Worm (Caenorhabditis elegans) whole organism, dauer: ENCODE data around the gene Y54G2A.13.
"Not testable (repeated sequence)": the region's sequence is repeated elsewhere in the genome, so short reads cannot be mapped to it uniquely, and the experiment has no call there.

Experiments
- unc-62 ChIP-seq: sonication (generic microtip); optimal IDR thresholded peaks from 2 replicates; lab custom pipeline; 2017; ENCODE audit warnings: missing biosample characterization, missing genetic modification reagents, missing genetic modification characterization

The Y54G2A.13 gene

ce11 chrIV:2825460-2826103 lies 6.0 kb upstream of the Y54G2A.13 start:
- no peak for TF ChIP-seq unc-62 (GFP tag; lab: Kevin White, UChicago)

ce11 chrIV:2823446-2823845 lies 3.9 kb upstream of the Y54G2A.13 start, which contains the start of gene clec-80:
clec-80 (plus strand) TSS chrIV:2823746.
- TF ChIP-seq unc-62 (GFP tag; lab: Kevin White, UChicago), result no peak

- TF ChIP-seq unc-62 (GFP tag; lab: Kevin White, UChicago), result no peak
Measured at ce11 chrIV:2820408-2820807, 875 bp upstream of the Y54G2A.13 start, which contains the start of gene Y54G2A.37. Y54G2A.37 (plus strand) TSS chrIV:2820708.

ce11 chrIV:2817038-2817437 lies 2.5 kb downstream of the Y54G2A.13 start:
- TF ChIP-seq unc-62 (GFP tag; lab: Kevin White, UChicago), result no peak

- no peak for TF ChIP-seq unc-62 (GFP tag; lab: Kevin White, UChicago)
Measured at ce11 chrIV:2809208-2809607, 10.3 kb downstream of the Y54G2A.13 start, which contains the start of gene Y54G2A.76. Y54G2A.76 (plus strand) TSS chrIV:2809410.

ce11 chrIV:2808154-2808553 lies 11.4 kb downstream of the Y54G2A.13 start:
- TF ChIP-seq unc-62 (GFP tag; lab: Kevin White, UChicago), result no peak

DNA sequence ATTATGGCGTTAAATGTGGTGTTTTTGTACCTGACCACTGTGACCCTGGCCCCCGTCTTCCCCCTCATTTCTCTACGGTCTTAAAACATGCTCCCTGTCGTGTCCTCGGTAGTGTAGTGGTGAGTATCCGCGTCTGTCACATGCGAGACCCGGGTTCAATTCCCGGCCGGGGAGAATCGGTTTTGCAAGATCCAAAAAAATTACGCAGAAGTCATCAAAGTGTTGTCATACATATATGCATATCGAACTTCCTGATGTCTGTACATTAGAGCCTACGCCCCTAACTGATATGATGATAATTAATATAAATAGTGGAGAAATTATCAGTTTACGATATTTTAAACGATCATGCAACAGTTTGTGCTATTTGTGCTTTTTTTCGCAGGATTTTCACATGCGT lies 14.0 kb downstream of the Y54G2A.13 start, which contains the start of gene Y54G2A.45:
TSS of gene Y54G2A.45 (plus strand) at position 333 of the 400 bp plus-strand sequence.
- no peak for TF ChIP-seq unc-62 (GFP tag; lab: Kevin White, UChicago)

DNA sequence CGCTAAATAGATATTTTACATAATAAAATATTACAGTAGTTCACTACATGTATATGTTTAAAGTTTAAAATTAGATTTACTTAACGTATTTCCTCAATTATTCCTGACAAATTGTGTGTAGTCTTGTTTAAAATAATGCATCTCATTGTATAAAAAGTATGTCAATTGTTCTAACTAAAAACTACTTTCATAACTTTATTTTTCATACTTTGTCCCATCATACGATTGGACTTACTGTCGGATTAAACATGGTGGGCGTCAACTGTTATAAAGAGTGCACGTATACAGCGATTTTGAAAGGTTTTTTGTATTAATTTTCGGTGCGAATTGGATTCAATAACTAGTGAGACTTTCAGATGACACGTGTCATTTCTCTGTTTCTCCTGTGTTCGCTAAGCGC lies 15.9 kb downstream of the Y54G2A.13 start, which contains the start of gene Y54G2A.32:
TSS of gene Y54G2A.32 (plus strand) at position 301 of the 400 bp plus-strand sequence.
- TF ChIP-seq unc-62 (GFP tag; lab: Kevin White, UChicago), result no peak

DNA sequence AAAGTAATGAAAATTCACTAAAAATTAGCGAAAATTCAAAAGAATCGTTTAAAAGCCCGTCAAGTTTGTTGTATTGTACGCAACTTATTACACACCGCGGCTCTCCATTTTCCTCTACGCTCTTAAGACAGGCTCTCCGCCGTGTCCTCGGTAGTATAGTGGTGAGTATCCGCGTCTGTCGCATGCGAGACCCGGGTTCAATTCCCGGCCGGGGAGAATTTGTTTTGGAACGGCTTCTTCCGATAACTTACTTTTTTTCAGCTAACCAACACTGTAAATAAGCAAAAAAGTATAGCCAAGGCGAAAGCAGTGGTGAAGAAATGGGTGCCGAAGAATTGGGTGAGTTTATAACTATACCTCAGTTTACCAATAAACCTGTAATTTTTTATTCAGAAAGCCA lies 17.3 kb downstream of the Y54G2A.13 start:
- TF ChIP-seq unc-62 (GFP tag; lab: Kevin White, UChicago), result no peak

DNA sequence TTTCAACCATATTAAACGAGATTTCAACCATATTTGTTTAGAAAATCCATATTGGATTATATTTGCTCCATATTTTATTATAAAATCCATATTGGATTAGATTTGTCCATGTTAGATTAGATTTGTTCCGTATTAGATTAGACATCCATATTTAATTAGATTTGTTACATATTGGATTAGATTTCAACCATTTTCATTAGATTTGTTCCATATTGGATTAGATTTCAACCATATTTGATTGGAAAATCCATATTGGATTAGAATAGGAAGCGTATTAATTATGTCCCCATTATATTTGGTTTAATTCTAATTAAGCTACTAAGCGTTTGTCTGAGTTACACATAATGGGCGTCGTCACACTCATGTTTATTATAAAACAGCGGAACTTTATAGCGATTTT lies 18.0 kb downstream of the Y54G2A.13 start, which contains the start of gene Y54G2A.44:
TSS of gene Y54G2A.44 (plus strand) at position 301 of the 400 bp plus-strand sequence.
- TF ChIP-seq unc-62 (GFP tag; lab: Kevin White, UChicago), result not testable (repeated sequence)

- no peak for TF ChIP-seq unc-62 (GFP tag; lab: Kevin White, UChicago)
Measured at ce11 chrIV:2801004-2801403, 18.5 kb downstream of the Y54G2A.13 start.

ce11 chrIV:2799890-2800289 lies 19.6 kb downstream of the Y54G2A.13 start:
- TF ChIP-seq unc-62 (GFP tag; lab: Kevin White, UChicago), result no peak

DNA sequence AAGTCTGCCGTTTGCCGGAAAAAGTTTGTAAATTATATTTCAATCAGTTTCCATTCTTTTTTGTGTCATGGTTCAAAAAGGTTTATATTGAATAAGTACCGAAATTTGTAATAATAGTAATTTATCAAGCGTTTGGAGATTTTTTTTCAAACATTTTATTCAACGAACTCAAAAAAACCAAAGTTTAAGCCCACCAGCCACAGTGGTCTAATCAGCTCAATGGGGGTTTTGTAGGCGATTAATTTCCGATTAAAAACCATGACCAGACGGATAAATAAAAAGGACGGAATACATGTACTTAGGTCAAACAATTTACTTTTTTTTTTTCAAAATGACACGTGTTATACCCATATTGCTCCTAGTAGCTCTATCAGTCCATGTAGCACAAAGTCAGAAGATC lies 20.1 kb downstream of the Y54G2A.13 start, which contains the start of gene Y54G2A.10:
TSS of gene Y54G2A.10 (plus strand) at position 301 of the 400 bp plus-strand sequence.
- TF ChIP-seq unc-62 (GFP tag; lab: Kevin White, UChicago), result no peak

DNA sequence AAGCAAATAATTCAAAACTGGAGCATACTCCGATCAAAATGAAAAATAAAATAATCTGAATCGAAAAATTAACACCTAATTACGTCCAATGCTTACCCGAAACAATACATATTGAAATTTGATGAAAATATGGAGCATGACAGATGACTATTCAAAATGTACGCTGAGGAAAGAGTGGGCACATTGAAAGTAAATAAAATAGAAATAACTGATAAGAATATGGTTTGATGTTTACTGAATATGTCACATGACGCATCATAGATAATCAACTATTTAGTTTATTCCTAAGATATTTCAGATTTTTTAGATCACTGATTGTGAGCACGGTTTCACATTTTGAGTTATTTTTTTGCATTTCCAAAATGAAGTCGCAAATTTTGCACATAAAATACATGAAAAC lies 21.2 kb downstream of the Y54G2A.13 start, which contains the start of gene Y54G2A.52:
TSS of gene Y54G2A.52 (minus strand) at position 348 of the 400 bp plus-strand sequence.
- no peak for TF ChIP-seq unc-62 (GFP tag; lab: Kevin White, UChicago)

ce11 chrIV:2793956-2794355 lies 25.6 kb downstream of the Y54G2A.13 start:
- TF ChIP-seq unc-62 (GFP tag; lab: Kevin White, UChicago), result no peak

ce11 chrIV:2788389-2788788 lies 31.1 kb downstream of the Y54G2A.13 start, which contains the start of gene atln-1:
atln-1 (plus strand) TSS chrIV:2788689.
- TF ChIP-seq unc-62 (GFP tag; lab: Kevin White, UChicago), result not testable (repeated sequence)

DNA sequence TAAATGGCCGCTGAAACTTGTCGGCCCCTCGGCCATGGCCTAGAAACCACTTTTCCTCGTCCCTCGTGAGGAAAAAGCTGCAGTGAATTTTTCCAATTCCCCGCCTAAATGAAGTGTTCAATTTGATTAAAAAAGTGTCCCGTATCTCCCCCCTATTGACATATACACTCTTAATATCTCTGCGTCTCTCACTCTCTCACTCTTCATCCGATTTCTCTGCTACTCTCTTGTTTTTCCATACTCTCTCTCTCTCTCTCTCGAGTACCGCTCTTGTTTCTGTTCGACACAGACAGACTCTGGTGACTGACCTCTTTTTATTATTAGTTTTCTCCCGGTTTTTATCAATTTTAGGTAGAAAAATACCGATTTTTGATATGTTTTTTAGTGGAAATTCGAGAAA lies 34.5 kb downstream of the Y54G2A.13 start:
- no peak for TF ChIP-seq unc-62 (GFP tag; lab: Kevin White, UChicago)
